Worm (Caenorhabditis elegans) whole organism, late embryonic: Measurements from ENCODE around the gene sqst-4.

ENCODE experiments used
- K02D7.2 ChIP-seq: sonication (generic microtip); optimal IDR thresholded peaks from 2 replicates; lab custom pipeline; 2017; ENCODE audit warnings: mild to moderate bottlenecking, missing genetic modification characterization, missing compliant biosample characterization
- Y22D7AL.16 ChIP-seq: sonication (generic microtip); optimal IDR thresholded peaks from 2 replicates; lab custom pipeline; 2016; ENCODE audit warnings: missing genetic modification characterization, missing compliant biosample characterization
- ama-1 ChIP-seq: fragments of 150-350 bp; optimal IDR thresholded peaks from 2 replicates; lab custom pipeline; 2014
- ceh-14 ChIP-seq: sonication (generic microtip); optimal IDR thresholded peaks from 2 replicates; lab custom pipeline; 2016; ENCODE audit warnings: missing genotype, missing genetic modification characterization, missing compliant biosample characterization
- ceh-19 ChIP-seq: fragments of 200-800 bp; sonication (Bioruptor generic); optimal IDR thresholded peaks from 2 replicates; lab custom pipeline; 2018; ENCODE audit warnings: mild to moderate bottlenecking, missing genetic modification characterization, missing compliant biosample characterization
- ceh-2 ChIP-seq: sonication (generic microtip); optimal IDR thresholded peaks from 2 replicates; lab custom pipeline; 2016; ENCODE audit warnings: missing genotype, missing genetic modification characterization, missing compliant biosample characterization
- ceh-22 ChIP-seq: sonication (generic microtip); optimal IDR thresholded peaks from 2 replicates; lab custom pipeline; 2017; ENCODE audit warnings: missing biosample characterization, missing genetic modification characterization
- ceh-24 ChIP-seq: sonication (generic microtip); optimal IDR thresholded peaks from 2 replicates; lab custom pipeline; 2016; ENCODE audit warnings: mild to moderate bottlenecking, missing genetic modification characterization, missing compliant biosample characterization
- ceh-30 ChIP-seq: fragments of 150-350 bp; optimal IDR thresholded peaks from 2 replicates; lab custom pipeline; 2014; ENCODE audit warnings: missing biosample characterization, missing genetic modification characterization
- ceh-34 ChIP-seq: sonication (generic microtip); optimal IDR thresholded peaks from 2 replicates; lab custom pipeline; 2016; ENCODE audit warnings: mild to moderate bottlenecking, missing genetic modification characterization, missing compliant biosample characterization
- ceh-45 ChIP-seq: fragments of 200-800 bp; sonication (Bioruptor generic); IDR thresholded peaks from 2 replicates; pipeline ENCODE4 v1.3.6; 2022; ENCODE audit warnings: missing genetic modification reagents, missing genetic modification characterization, missing compliant biosample characterization
- ceh-48 ChIP-seq: sonication (generic microtip); optimal IDR thresholded peaks from 2 replicates; lab custom pipeline; 2016; ENCODE audit warnings: missing genetic modification characterization, inconsistent platforms, missing compliant biosample characterization
- ceh-6 ChIP-seq: fragments of 200-800 bp; sonication (Bioruptor generic); optimal IDR thresholded peaks from 2 replicates; lab custom pipeline; 2018; ENCODE audit warnings: mild to moderate bottlenecking, missing genetic modification characterization, missing compliant biosample characterization
- ceh-9 ChIP-seq: sonication (generic microtip); optimal IDR thresholded peaks from 2 replicates; lab custom pipeline; 2016; ENCODE audit warnings: mild to moderate bottlenecking, missing genetic modification characterization, inconsistent platforms, missing compliant biosample characterization
- che-1 ChIP-seq: sonication (generic microtip); optimal IDR thresholded peaks from 2 replicates; lab custom pipeline; 2016; ENCODE audit warnings: mild to moderate bottlenecking, missing genetic modification characterization, missing compliant biosample characterization
- dmd-4 ChIP-seq: sonication (generic microtip); optimal IDR thresholded peaks from 2 replicates; lab custom pipeline; 2016; ENCODE audit warnings: borderline replicate concordance, missing genetic modification characterization, missing compliant biosample characterization
- dve-1 ChIP-seq: sonication (generic microtip); optimal IDR thresholded peaks from 2 replicates; lab custom pipeline; 2017; ENCODE audit warnings: antibody characterized with exemption, mild to moderate bottlenecking, missing genetic modification characterization, missing compliant biosample characterization
- elt-2 ChIP-seq: sonication (generic microtip); optimal IDR thresholded peaks from 2 replicates; lab custom pipeline; 2016; ENCODE audit warnings: missing genetic modification reagents, missing genetic modification characterization, missing compliant biosample characterization
- ets-4 ChIP-seq: sonication (generic microtip); optimal IDR thresholded peaks from 2 replicates; lab custom pipeline; 2016; ENCODE audit warnings: missing genetic modification characterization, missing compliant biosample characterization
- fkh-6 ChIP-seq: sonication (generic microtip); optimal IDR thresholded peaks from 2 replicates; lab custom pipeline; 2016; ENCODE audit warnings: missing genetic modification characterization, missing compliant biosample characterization
- hlh-13 ChIP-seq: fragments of 200-800 bp; sonication (Bioruptor generic); optimal IDR thresholded peaks from 2 replicates; lab custom pipeline; 2018; ENCODE audit warnings: mild to moderate bottlenecking, missing genetic modification characterization, missing compliant biosample characterization
- nfya-1 ChIP-seq: sonication (generic microtip); optimal IDR thresholded peaks from 2 replicates; lab custom pipeline; 2017; ENCODE audit warnings: missing genetic modification characterization, mild to moderate bottlenecking, missing compliant biosample characterization, antibody characterized with exemption, moderate library complexity
- npax-4 ChIP-seq: sonication (generic microtip); optimal IDR thresholded peaks from 2 replicates; lab custom pipeline; 2016; ENCODE audit warnings: missing genetic modification characterization, missing compliant biosample characterization
- pag-3 ChIP-seq: sonication (generic microtip); optimal IDR thresholded peaks from 2 replicates; lab custom pipeline; 2016; ENCODE audit warnings: missing compliant biosample characterization, missing genetic modification characterization, borderline replicate concordance
- pha-2 ChIP-seq: sonication (generic microtip); optimal IDR thresholded peaks from 2 replicates; lab custom pipeline; 2017; ENCODE audit warnings: mild to moderate bottlenecking, missing genetic modification characterization, missing compliant biosample characterization
- pqm-1 ChIP-seq: sonication (generic microtip); optimal IDR thresholded peaks from 2 replicates; lab custom pipeline; 2016; ENCODE audit warnings: missing genetic modification characterization, missing compliant biosample characterization
- pros-1 ChIP-seq: fragments of 150-350 bp; optimal IDR thresholded peaks from 2 replicates; lab custom pipeline; 2014; ENCODE audit warnings: missing biosample characterization, missing genetic modification reagents, missing genetic modification characterization
- ref-2 ChIP-seq: sonication (generic microtip); optimal IDR thresholded peaks from 2 replicates; lab custom pipeline; 2016; ENCODE audit warnings: missing genetic modification characterization, missing compliant biosample characterization
- tbx-2 ChIP-seq: sonication (generic microtip); optimal IDR thresholded peaks from 2 replicates; lab custom pipeline; 2016; ENCODE audit warnings: missing genetic modification characterization, missing compliant biosample characterization
- unc-3 ChIP-seq, 2 experiments: fragments of 200-800 bp in 1 of 2; sonication (Bioruptor generic) in 1 of 2; sonication (generic microtip) in 1 of 2; conservative IDR thresholded peaks in 1 of 2; optimal IDR thresholded peaks in 1 of 2; 2 replicates each; pipeline versions ENCODE4 v1.3.6 to Lab custom; 2016 to 2022; ENCODE audit warnings: missing compliant biosample characterization in 2 of 2, missing genetic modification characterization in 2 of 2, missing genetic modification reagents in 1 of 2
- unc-55 ChIP-seq: sonication (generic microtip); optimal IDR thresholded peaks from 2 replicates; lab custom pipeline; 2017; ENCODE audit warnings: missing biosample characterization, missing genetic modification reagents, missing genetic modification characterization
- unc-86 ChIP-seq: sonication (generic microtip); optimal IDR thresholded peaks from 2 replicates; lab custom pipeline; 2016; ENCODE audit warnings: missing genetic modification characterization, missing compliant biosample characterization

sqst-4 gene

DNA sequence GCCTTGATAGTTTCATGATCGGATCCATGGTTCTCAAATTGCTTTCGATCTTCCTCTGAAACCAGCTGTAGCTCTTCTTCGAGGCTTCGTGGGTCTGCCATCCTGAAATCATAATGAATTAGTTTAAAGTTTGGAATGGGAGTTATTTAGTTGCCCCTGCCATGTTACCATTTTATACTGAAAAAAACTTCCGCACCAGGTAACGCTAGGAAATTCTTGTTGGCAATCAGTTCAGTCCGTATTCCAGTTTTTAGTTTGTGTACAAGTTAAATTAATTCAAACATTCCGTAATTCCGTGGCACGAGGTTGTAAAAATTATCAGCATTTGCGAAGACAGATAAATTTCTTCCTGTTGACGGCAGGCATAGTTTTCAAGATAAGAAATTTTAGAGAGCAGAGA lies 798 bp upstream of the sqst-4 start, which contains the start of gene Y32B12A.5:
TSS of gene Y32B12A.5 (minus strand) at position 101 of the 400 bp plus-strand sequence.
- TF ChIP-seq unc-55 (GFP tag; lab: Kevin White, UChicago) = no peak
- no peak for TF ChIP-seq pag-3 (tag; lab: Kevin White, UChicago)
- no peak for TF ChIP-seq ceh-22 (tag; lab: Kevin White, UChicago)
- TF ChIP-seq, all 69 proteins: peak for 0

DNA sequence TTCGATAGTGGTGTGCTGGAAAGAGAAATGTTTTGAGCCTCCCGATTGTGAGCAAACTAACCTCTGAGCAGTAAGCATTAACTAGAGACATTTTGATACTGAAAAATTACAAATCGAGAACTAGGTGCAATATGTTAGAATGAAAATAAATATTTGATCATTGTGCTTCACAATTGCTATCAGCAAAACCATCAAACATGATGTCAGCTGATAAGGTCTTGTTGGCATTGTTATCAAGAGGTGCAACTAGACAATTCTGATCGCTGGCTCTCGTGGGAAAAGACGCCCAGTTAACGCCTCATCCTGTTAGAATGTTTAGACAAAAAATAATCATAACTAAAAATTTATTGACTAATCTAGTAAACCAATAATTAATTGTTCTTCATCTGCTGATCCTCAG lies 6.1 kb downstream of the sqst-4 start, which contains the start of gene comt-2:
TSS of gene comt-2 (minus strand) at position 131 of the 400 bp plus-strand sequence.
- TF ChIP-seq ceh-24 (tag; lab: Kevin White, UChicago) (no peak), elt-2 (tag; lab: Kevin White, UChicago) (peak; percentile 88)
- TF ChIP-seq, all 69 proteins: peak for 1

DNA sequence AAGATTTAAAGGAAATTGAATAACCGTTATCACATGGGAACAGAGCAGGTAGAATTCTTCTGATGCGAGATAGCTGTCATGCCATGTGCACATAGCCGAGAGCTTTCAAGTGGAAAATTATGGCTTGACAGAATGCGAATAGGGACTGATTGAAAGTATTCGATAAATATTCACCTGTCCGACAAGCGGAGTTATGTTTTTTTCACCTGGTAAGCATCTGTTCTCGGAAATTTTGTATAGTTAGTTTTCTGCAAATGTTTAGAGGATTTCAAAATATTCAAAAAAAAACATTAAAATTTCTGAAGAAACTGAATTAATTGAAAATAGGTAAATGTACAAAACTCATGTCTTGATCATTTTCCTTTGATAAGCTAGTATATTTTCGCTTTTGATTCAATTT lies 9.2 kb downstream of the sqst-4 start, which contains the start of gene srh-136:
TSS of gene srh-136 (minus strand) at position 93 of the 400 bp plus-strand sequence.
- no peak for TF ChIP-seq dve-1 (tag; lab: Kevin White, UChicago)

DNA sequence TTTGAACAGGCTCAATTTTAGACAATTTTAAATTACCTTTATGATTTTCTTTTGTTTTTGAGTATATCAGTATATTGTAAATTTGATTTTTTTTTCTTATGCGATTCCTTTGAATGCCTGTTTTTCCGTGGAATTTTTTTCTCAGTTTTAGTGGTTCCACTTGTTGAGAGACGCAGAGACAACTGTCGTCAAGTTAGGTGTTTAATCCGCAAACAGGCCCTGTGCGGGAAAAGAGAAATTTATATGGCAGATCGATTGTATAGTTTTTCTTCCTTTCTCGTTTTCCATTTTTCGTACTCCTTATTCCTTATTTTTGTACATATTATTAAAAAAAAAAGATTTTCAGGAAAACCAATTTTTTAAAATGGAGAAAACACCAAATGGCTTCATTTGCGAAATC lies 10.7 kb downstream of the sqst-4 start, which contains the start of gene F36D3.1:
TSS of gene F36D3.1 (plus strand) at position 347 of the 400 bp plus-strand sequence.
- TF ChIP-seq nfya-1 (tag; lab: Kevin White, UChicago) = peak; percentile 37
- TF ChIP-seq elt-2 (tag; lab: Kevin White, UChicago) = no peak
- TF ChIP-seq K02D7.2 (tag; lab: Kevin White, UChicago) = no peak
- no peak for TF ChIP-seq pqm-1 (tag; lab: Kevin White, UChicago)
- TF ChIP-seq ceh-45 (GFP tag; lab: Robert Waterston, UW) = no peak
- TF ChIP-seq ceh-2 (tag; lab: Kevin White, UChicago) = no peak
- no peak for TF ChIP-seq hlh-13 (GFP tag; lab: Kevin White, UChicago)
- TF ChIP-seq ama-1 (lab: Kevin White, UChicago) = no peak

DNA sequence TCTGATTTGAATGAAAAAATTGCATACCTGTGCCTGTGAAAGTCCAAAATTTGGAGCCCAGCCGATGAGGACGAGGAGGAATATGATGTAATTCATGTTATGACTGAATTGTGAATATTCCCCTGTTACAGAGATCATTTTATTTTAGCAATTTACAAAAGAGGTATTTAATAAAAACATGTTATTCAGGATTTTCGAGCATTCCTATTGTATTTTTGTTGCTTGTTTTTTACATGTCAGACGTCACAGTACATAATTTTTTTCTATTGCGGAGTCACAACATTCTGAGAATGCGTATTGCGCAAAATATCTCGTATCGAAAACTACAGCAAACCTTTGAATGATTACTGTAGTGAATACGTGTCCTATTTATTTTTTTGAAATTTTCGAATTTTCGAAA lies 14.9 kb downstream of the sqst-4 start, which contains the start of gene F36D3.14:
TSS of gene F36D3.14 (minus strand) at position 101 of the 400 bp plus-strand sequence.
- no peak for TF ChIP-seq ceh-14 (tag; lab: Kevin White, UChicago)
- TF ChIP-seq fkh-6 (tag; lab: Kevin White, UChicago) = no peak
- no peak for TF ChIP-seq ceh-30 (tag; lab: Kevin White, UChicago)
- TF ChIP-seq ceh-9 = no peak
- no peak for TF ChIP-seq pha-2 (tag; lab: Kevin White, UChicago)
- TF ChIP-seq npax-4 (tag; lab: Kevin White, UChicago) = no peak

DNA sequence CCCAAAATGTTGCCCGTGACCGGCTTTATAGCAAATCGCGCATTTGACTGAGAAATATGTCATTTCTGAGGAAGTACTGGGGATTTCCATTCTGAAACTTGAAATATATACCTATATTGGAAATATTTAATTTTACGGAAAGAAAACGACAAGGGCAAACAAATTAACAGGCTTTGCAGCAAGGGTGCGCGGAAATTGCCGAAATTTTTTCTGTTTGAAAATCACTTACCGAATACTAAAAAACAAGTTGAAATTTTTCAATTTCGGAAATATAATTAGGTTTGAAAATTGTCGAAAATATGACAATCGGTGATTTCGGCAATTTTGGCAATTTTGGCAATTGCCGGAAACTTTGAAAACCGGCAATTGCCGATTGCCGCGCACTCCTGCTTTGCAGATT lies 17.6 kb downstream of the sqst-4 start, which contains the start of gene nhr-54:
TSS of gene nhr-54 (minus strand) at position 101 of the 400 bp plus-strand sequence.
- TF ChIP-seq ref-2 (tag; lab: Kevin White, UChicago) = no peak
- no peak for TF ChIP-seq ceh-48 (tag; lab: Kevin White, UChicago)
- TF ChIP-seq unc-55 (GFP tag; lab: Kevin White, UChicago) = no peak
- no peak for TF ChIP-seq ceh-34 (tag; lab: Kevin White, UChicago)
- TF ChIP-seq tbx-2 (tag; lab: Kevin White, UChicago) = no peak
- TF ChIP-seq ets-4 (tag; lab: Kevin White, UChicago) = no peak
- no peak for TF ChIP-seq npax-4 (tag; lab: Kevin White, UChicago)
- TF ChIP-seq Y22D7AL.16 (tag; lab: Kevin White, UChicago) = no peak
- TF ChIP-seq nfya-1 (tag; lab: Kevin White, UChicago) = no peak
- TF ChIP-seq unc-86 (tag; lab: Kevin White, UChicago) = no peak
- no peak for TF ChIP-seq pros-1
- no peak for TF ChIP-seq ceh-6 (GFP tag; lab: Kevin White, UChicago)
- no peak for TF ChIP-seq che-1 (tag; lab: Kevin White, UChicago)
- no peak for TF ChIP-seq unc-3 (GFP tag; conservative IDR thresholded peaks at IDR 0.05; lab: Robert Waterston, UW)
- TF ChIP-seq unc-3 (tag; optimal IDR thresholded peaks at IDR 0.05; lab: Kevin White, UChicago) = no peak
- TF ChIP-seq dmd-4 = no peak
- no peak for TF ChIP-seq ceh-19 (GFP tag; lab: Kevin White, UChicago)
- no peak for TF ChIP-seq pha-2 (tag; lab: Kevin White, UChicago)
